Fruit fly (Drosophila melanogaster): ENCODE data around the gene CG12206.

dm6 chrX:3482119-3483014 lies 8.0 kb upstream of the CG12206 start, which contains the start of the genes CG10804 and CG10802:
- TF ChIP-seq CG8478 (optimal IDR thresholded peaks at IDR 0.05) (no peak), usp (GFP tag; optimal IDR thresholded peaks at IDR 0.05) (no peak), pan (optimal IDR thresholded peaks at IDR 0.05) (no peak)
